Worm (Caenorhabditis elegans) whole organism, L1 larva: ENCODE results near the gene C34F11.2.

Experiments used
- C04F5.9 ChIP-seq: sonication (generic microtip); optimal IDR thresholded peaks from 2 replicates; lab custom pipeline; 2016; ENCODE audit warnings: missing genetic modification characterization, missing compliant biosample characterization
- F16B12.6 ChIP-seq: fragments of 150-350 bp; optimal IDR thresholded peaks from 2 replicates; lab custom pipeline; 2014; ENCODE audit warnings: missing biosample characterization, missing genetic modification characterization
- Y116A8C.19 ChIP-seq: sonication (generic microtip); optimal IDR thresholded peaks from 2 replicates; lab custom pipeline; 2016; ENCODE audit warnings: missing compliant biosample characterization, missing genetic modification characterization, borderline replicate concordance
- aha-1 ChIP-seq: fragments of 150-350 bp; optimal IDR thresholded peaks from 2 replicates; lab custom pipeline; 2014; ENCODE audit warnings: missing biosample characterization, missing genetic modification characterization
- alr-1 ChIP-seq: fragments of 200-800 bp; sonication (Bioruptor generic); optimal IDR thresholded peaks from 2 replicates; lab custom pipeline; 2018; ENCODE audit warnings: borderline replicate concordance, mild to moderate bottlenecking, missing genetic modification characterization, missing compliant biosample characterization
- blmp-1 ChIP-seq: fragments of 150-350 bp; optimal IDR thresholded peaks from 2 replicates; lab custom pipeline; 2014; ENCODE audit warnings: missing biosample characterization, missing genetic modification characterization
- ceh-88 ChIP-seq: fragments of 200-800 bp; sonication (Bioruptor generic); IDR thresholded peaks from 2 replicates; pipeline ENCODE4 v1.3.6; 2022; ENCODE audit warnings: missing genetic modification characterization, missing compliant biosample characterization
- ces-1 ChIP-seq: fragments of 150-350 bp; optimal IDR thresholded peaks from 2 replicates; lab custom pipeline; 2014; ENCODE audit warnings: missing biosample characterization, missing genetic modification reagents, missing genetic modification characterization
- efl-1 ChIP-seq, 4 experiments: fragments of 150-350 bp; optimal IDR thresholded peaks in 3 of 4; peaks in 1 of 4; 1 replicate in 1 of 4; 2 replicates in 3 of 4; lab custom pipeline; 2014; ENCODE audit warnings: missing biosample characterization in 2 of 4, missing genetic modification characterization in 2 of 4, missing genetic modification reagents in 2 of 4
- efl-3 ChIP-seq: fragments of 200-800 bp; sonication (Bioruptor generic); optimal IDR thresholded peaks from 2 replicates; lab custom pipeline; 2018; ENCODE audit warnings: mild to moderate bottlenecking, missing genetic modification characterization, missing compliant biosample characterization
- egl-13 ChIP-seq: sonication (generic microtip); optimal IDR thresholded peaks from 2 replicates; lab custom pipeline; 2016; ENCODE audit warnings: missing genotype, missing genetic modification reagents, missing genetic modification characterization, missing compliant biosample characterization
- egl-27 ChIP-seq, 2 experiments: fragments of 150-350 bp in 1 of 2; sonication (generic microtip); optimal IDR thresholded peaks; 3 replicates each; lab custom pipeline; 2017 to 2018; ENCODE audit warnings: missing biosample characterization in 2 of 2, missing genetic modification characterization in 2 of 2, missing genetic modification reagents in 2 of 2
- elt-2 ChIP-seq: sonication (generic microtip); optimal IDR thresholded peaks from 2 replicates; lab custom pipeline; 2016; ENCODE audit warnings: missing genetic modification characterization, mild to moderate bottlenecking, inconsistent platforms, missing compliant biosample characterization, missing genetic modification reagents
- elt-3 ChIP-seq, 6 experiments: fragments of 150-350 bp in 1 of 6; sonication (generic microtip); optimal IDR thresholded peaks; 2 replicates each; lab custom pipeline; 2017 to 2018; ENCODE audit warnings: missing biosample characterization in 6 of 6, missing genetic modification characterization in 6 of 6, inconsistent platforms in 1 of 6
- ets-5 ChIP-seq: fragments of 200-800 bp; sonication (Bioruptor generic); IDR thresholded peaks from 2 replicates; pipeline ENCODE4 v1.3.6; 2022; ENCODE audit warnings: missing genetic modification characterization, missing compliant biosample characterization
- fkh-4 ChIP-seq: sonication (generic microtip); optimal IDR thresholded peaks from 2 replicates; lab custom pipeline; 2016; ENCODE audit warnings: missing compliant biosample characterization, missing genetic modification characterization, borderline replicate concordance
- fos-1 ChIP-seq: fragments of 150-350 bp; optimal IDR thresholded peaks from 2 replicates; lab custom pipeline; 2014; ENCODE audit warnings: missing biosample characterization, missing genetic modification characterization
- grh-1 ChIP-seq: fragments of 200-800 bp; sonication (Bioruptor generic); IDR thresholded peaks from 2 replicates; pipeline ENCODE4 v1.3.6; 2022; ENCODE audit warnings: missing genetic modification reagents, missing genetic modification characterization, missing compliant biosample characterization
- hlh-17 ChIP-seq: fragments of 200-800 bp; sonication (Bioruptor generic); optimal IDR thresholded peaks from 2 replicates; lab custom pipeline; 2018; ENCODE audit warnings: missing genetic modification characterization, mild to moderate bottlenecking, missing compliant biosample characterization, moderate library complexity, borderline replicate concordance
- hpl-2 ChIP-seq: fragments of 150-350 bp; optimal IDR thresholded peaks from 2 replicates; lab custom pipeline; 2014; ENCODE audit warnings: missing biosample characterization, missing genetic modification reagents, missing genetic modification characterization
- isw-1 ChIP-seq: fragments of 200-800 bp; sonication (Bioruptor generic); IDR thresholded peaks from 2 replicates; pipeline ENCODE4 v1.3.6; 2022; ENCODE audit warnings: missing genetic modification characterization, missing compliant biosample characterization
- lin-13 ChIP-seq: fragments of 150-350 bp; optimal IDR thresholded peaks from 2 replicates; lab custom pipeline; 2014; ENCODE audit warnings: missing biosample characterization, missing genetic modification reagents, missing genetic modification characterization
- lin-14 ChIP-seq: fragments of 200-800 bp; sonication (Bioruptor generic); optimal IDR thresholded peaks from 2 replicates; lab custom pipeline; 2018; ENCODE audit warnings: mild to moderate bottlenecking, missing genetic modification characterization, moderate library complexity, missing compliant biosample characterization
- lin-15B ChIP-seq: fragments of 150-350 bp; sonication (generic microtip); optimal IDR thresholded peaks from 3 replicates; lab custom pipeline; 2014; ENCODE audit warnings: missing biosample characterization, missing genetic modification characterization
- lin-35 ChIP-seq, 2 experiments: fragments of 150-350 bp; optimal IDR thresholded peaks; 2 replicates each; lab custom pipeline; 2014; ENCODE audit warnings: missing biosample characterization in 2 of 2, missing genetic modification characterization in 2 of 2, missing genetic modification reagents in 2 of 2
- lin-39 ChIP-seq: fragments of 150-350 bp; optimal IDR thresholded peaks from 2 replicates; lab custom pipeline; 2014; ENCODE audit warnings: missing biosample characterization, missing genetic modification reagents, missing genetic modification characterization
- lir-3 ChIP-seq: sonication (generic microtip); optimal IDR thresholded peaks from 2 replicates; lab custom pipeline; 2016; ENCODE audit warnings: mild to moderate bottlenecking, missing genetic modification characterization, moderate library complexity, missing compliant biosample characterization; ENCODE audit not compliant: poor library complexity
- lsy-2 ChIP-seq, 2 experiments: fragments of 150-350 bp; optimal IDR thresholded peaks; 2 replicates each; lab custom pipeline; 2014; ENCODE audit warnings: missing biosample characterization in 2 of 2, missing genetic modification characterization in 2 of 2
- mep-1 ChIP-seq: fragments of 150-350 bp; optimal IDR thresholded peaks from 2 replicates; lab custom pipeline; 2014; ENCODE audit warnings: missing biosample characterization, missing genetic modification characterization
- nhr-11 ChIP-seq: fragments of 150-350 bp; optimal IDR thresholded peaks from 2 replicates; lab custom pipeline; 2014; ENCODE audit warnings: missing biosample characterization, missing genetic modification characterization
- nhr-19 ChIP-seq: fragments of 200-800 bp; sonication (Bioruptor generic); conservative IDR thresholded peaks from 2 replicates; pipeline ENCODE4 v1.3.6; 2022; ENCODE audit warnings: missing genetic modification characterization, missing compliant biosample characterization
- nhr-20 ChIP-seq: sonication (generic microtip); optimal IDR thresholded peaks from 2 replicates; lab custom pipeline; 2016; ENCODE audit warnings: mild to moderate bottlenecking, missing genetic modification characterization, missing compliant biosample characterization
- nhr-47 ChIP-seq: sonication (generic microtip); optimal IDR thresholded peaks from 2 replicates; lab custom pipeline; 2016; ENCODE audit warnings: mild to moderate bottlenecking, missing genetic modification characterization, moderate library complexity, missing compliant biosample characterization
- nhr-71 ChIP-seq: sonication (generic microtip); optimal IDR thresholded peaks from 2 replicates; lab custom pipeline; 2016; ENCODE audit warnings: mild to moderate bottlenecking, missing genetic modification characterization, moderate library complexity, missing compliant biosample characterization
- nhr-76 ChIP-seq: sonication (generic microtip); optimal IDR thresholded peaks from 2 replicates; lab custom pipeline; 2017; ENCODE audit warnings: missing biosample characterization, missing genetic modification characterization
- nhr-77 ChIP-seq: fragments of 150-350 bp; optimal IDR thresholded peaks from 2 replicates; lab custom pipeline; 2014; ENCODE audit warnings: missing biosample characterization, missing genetic modification characterization
- nhr-85 ChIP-seq: sonication (generic microtip); peaks from one replicate; lab custom pipeline; 2016; ENCODE audit warnings: missing genetic modification characterization, inconsistent platforms, missing compliant biosample characterization
- nhr-90 ChIP-seq: sonication (generic microtip); optimal IDR thresholded peaks from 2 replicates; lab custom pipeline; 2016; ENCODE audit warnings: mild to moderate bottlenecking, missing genetic modification characterization, missing compliant biosample characterization; ENCODE audit not compliant: poor library complexity
- pax-3 ChIP-seq: fragments of 200-800 bp; sonication (Bioruptor generic); optimal IDR thresholded peaks from 2 replicates; lab custom pipeline; 2018; ENCODE audit warnings: mild to moderate bottlenecking, missing genetic modification characterization, moderate library complexity, missing compliant biosample characterization
- rnt-1 ChIP-seq: sonication (generic microtip); optimal IDR thresholded peaks from 2 replicates; lab custom pipeline; 2016; ENCODE audit warnings: mild to moderate bottlenecking, missing genetic modification characterization, moderate library complexity, missing compliant biosample characterization
- skn-1 ChIP-seq: fragments of 150-350 bp; optimal IDR thresholded peaks from 2 replicates; lab custom pipeline; 2014; ENCODE audit warnings: missing biosample characterization, missing genetic modification characterization
- snpc-4 ChIP-seq: fragments of 150-350 bp; optimal IDR thresholded peaks from 2 replicates; lab custom pipeline; 2014; ENCODE audit warnings: missing biosample characterization, missing genetic modification characterization
- snu-23 ChIP-seq: sonication (generic microtip); optimal IDR thresholded peaks from 2 replicates; lab custom pipeline; 2016; ENCODE audit warnings: missing genetic modification characterization, missing compliant biosample characterization
- sptf-1 ChIP-seq: fragments of 150-350 bp; optimal IDR thresholded peaks from 2 replicates; lab custom pipeline; 2014; ENCODE audit warnings: missing biosample characterization, missing genetic modification characterization
- sup-37 ChIP-seq: fragments of 200-800 bp; sonication (Bioruptor generic); optimal IDR thresholded peaks from 2 replicates; lab custom pipeline; 2018; ENCODE audit warnings: mild to moderate bottlenecking, missing genetic modification characterization, missing compliant biosample characterization
- swsn-7 ChIP-seq: sonication (generic microtip); optimal IDR thresholded peaks from 2 replicates; lab custom pipeline; 2016; ENCODE audit warnings: missing genetic modification characterization, missing compliant biosample characterization
- tbx-2 ChIP-seq: sonication (generic microtip); optimal IDR thresholded peaks from 2 replicates; lab custom pipeline; 2016; ENCODE audit warnings: missing genetic modification characterization, missing compliant biosample characterization
- tlp-1 ChIP-seq: fragments of 150-350 bp; optimal IDR thresholded peaks from 2 replicates; lab custom pipeline; 2014; ENCODE audit warnings: missing biosample characterization, missing genetic modification characterization
- vab-15 ChIP-seq: sonication (generic microtip); optimal IDR thresholded peaks from 2 replicates; lab custom pipeline; 2017; ENCODE audit warnings: missing genotype, mild to moderate bottlenecking, missing genetic modification characterization, missing compliant biosample characterization
- xbp-1 ChIP-seq: sonication (generic microtip); optimal IDR thresholded peaks from 2 replicates; lab custom pipeline; 2016; ENCODE audit warnings: missing genetic modification characterization, missing compliant biosample characterization
- zag-1 ChIP-seq: fragments of 150-350 bp; optimal IDR thresholded peaks from 2 replicates; lab custom pipeline; 2014; ENCODE audit warnings: missing biosample characterization, missing genetic modification characterization
- ztf-11 ChIP-seq, 2 experiments: sonication (generic microtip); optimal IDR thresholded peaks; 2 replicates each; lab custom pipeline; 2016 to 2017; ENCODE audit warnings: missing genetic modification characterization in 2 of 2, missing biosample characterization in 1 of 2, missing compliant biosample characterization in 1 of 2

The C34F11.2 gene

DNA sequence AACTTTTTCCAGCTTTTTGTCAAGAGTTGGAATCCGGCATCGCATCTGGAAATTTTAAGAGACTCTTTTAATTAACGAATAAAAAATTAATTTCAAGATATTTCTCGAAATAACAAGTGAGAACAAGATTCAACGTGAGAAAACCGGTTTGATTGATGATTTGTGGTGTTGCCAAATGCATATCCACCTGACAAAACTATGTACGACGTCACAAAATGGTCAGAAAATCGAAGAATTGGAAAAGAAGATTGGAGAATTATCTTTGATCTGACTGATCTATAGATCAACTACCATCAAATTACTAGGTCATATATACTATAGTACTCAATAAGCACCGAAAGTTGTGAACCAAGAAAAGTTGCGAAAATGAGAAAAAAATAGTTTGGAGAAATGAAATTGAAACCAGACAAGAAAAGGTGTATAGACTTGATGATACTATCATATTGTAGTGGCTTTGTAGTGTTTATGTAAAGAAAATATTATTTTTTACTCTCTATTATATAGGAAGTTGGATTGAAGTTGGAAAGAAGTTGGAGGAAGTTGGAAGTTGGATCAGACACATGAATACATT, 34.8 kb downstream of the C34F11.2 start, which contains the start of gene ptr-6:
Gene ptr-6, minus strand, starts transcription at position 47 of the 571 bp plus-strand sequence.
- no peak for TF ChIP-seq nhr-76 (tag; lab: Kevin White, UChicago)
- no peak for TF ChIP-seq nhr-77 (tag; lab: Kevin White, UChicago)
- no peak for TF ChIP-seq swsn-7 (tag; lab: Kevin White, UChicago)
- peak; percentile 19; the same call in 1 of the 2 replicates for TF ChIP-seq nhr-19 (GFP tag; lab: Robert Waterston, UW)
- peak; percentile 31 for TF ChIP-seq snu-23
- no peak for TF ChIP-seq C04F5.9 (tag; lab: Kevin White, UChicago)
- TF ChIP-seq ztf-11 (tag; optimal IDR thresholded peaks at IDR 0.05; lab: Kevin White, UChicago) = no peak
- TF ChIP-seq lsy-2 (tag; optimal IDR thresholded peaks at IDR 0.05; lab: Kevin White, UChicago) = peak in 1 of 2 experiments; percentile 42
- no peak for TF ChIP-seq vab-15 (tag; lab: Kevin White, UChicago)
- TF ChIP-seq F16B12.6 (tag; lab: Kevin White, UChicago) = no peak
- TF ChIP-seq elt-2 (tag; lab: Kevin White, UChicago) = no peak
- TF ChIP-seq nhr-71 = peak; percentile 46
- peak; percentile 96 for TF ChIP-seq nhr-85 (tag; lab: Kevin White, UChicago)
- TF ChIP-seq mep-1 (tag; lab: Kevin White, UChicago) = no peak
- no peak for TF ChIP-seq fkh-4
- no peak for TF ChIP-seq lin-13 (GFP tag; lab: Kevin White, UChicago)
- TF ChIP-seq hpl-2 (GFP tag; lab: Kevin White, UChicago) = no peak
- TF ChIP-seq Y116A8C.19 (tag; lab: Kevin White, UChicago) = no peak
- peak; percentile 36 for TF ChIP-seq nhr-90 (tag; lab: Kevin White, UChicago)
- TF ChIP-seq nhr-11 (tag; lab: Kevin White, UChicago) = no peak
- no peak for TF ChIP-seq efl-1 (optimal IDR thresholded peaks at IDR 0.05; lab: Kevin White, UChicago)
- TF ChIP-seq efl-1 (GFP tag; optimal IDR thresholded peaks at IDR 0.05 in 1 of 2; lab: Kevin White, UChicago) = no peak
- peak; percentile 84 for TF ChIP-seq grh-1
- TF ChIP-seq fos-1 = no peak
- no peak for TF ChIP-seq egl-27 (tag; optimal IDR thresholded peaks at IDR 0.05; lab: Kevin White, UChicago)
- TF ChIP-seq tbx-2 (tag; lab: Kevin White, UChicago) = peak; percentile 1
- no peak for TF ChIP-seq hlh-17 (GFP tag; lab: Kevin White, UChicago)
- no peak for TF ChIP-seq tlp-1 (tag; lab: Kevin White, UChicago)
- TF ChIP-seq blmp-1 (tag; lab: Kevin White, UChicago) = peak; percentile 69
- no peak for TF ChIP-seq nhr-47 (tag; lab: Kevin White, UChicago)
- no peak for TF ChIP-seq zag-1 (tag; lab: Kevin White, UChicago)
- TF ChIP-seq ets-5 (GFP tag; lab: Robert Waterston, UW) = no peak
- peak in 1 of 2 experiments; percentile 43 for TF ChIP-seq lin-35 (GFP tag; optimal IDR thresholded peaks at IDR 0.05; lab: Kevin White, UChicago)
- TF ChIP-seq skn-1 = no peak
- no peak for TF ChIP-seq efl-3 (GFP tag; lab: Kevin White, UChicago)
- TF ChIP-seq sptf-1 (tag; lab: Kevin White, UChicago) = no peak
- TF ChIP-seq elt-3 (tag; optimal IDR thresholded peaks at IDR 0.05; lab: Kevin White, UChicago) = peak in 1 of 6 experiments; percentile 60
- no peak for TF ChIP-seq lir-3 (tag; lab: Kevin White, UChicago)
- no peak for TF ChIP-seq isw-1 (GFP tag; lab: Robert Waterston, UW)
- no peak for TF ChIP-seq lin-39 (tag; lab: Kevin White, UChicago)
- TF ChIP-seq ces-1 = no peak
- peak; percentile 63 for TF ChIP-seq lin-14 (GFP tag; lab: Kevin White, UChicago)
- no peak for TF ChIP-seq alr-1
- TF ChIP-seq lin-15B (tag; lab: Kevin White, UChicago) = no peak
- no peak for TF ChIP-seq snpc-4 (tag; lab: Kevin White, UChicago)
- TF ChIP-seq sup-37 (GFP tag; lab: Kevin White, UChicago) = no peak
- peak; percentile 61 for TF ChIP-seq nhr-20 (tag; lab: Kevin White, UChicago)
- TF ChIP-seq egl-13 (tag; lab: Kevin White, UChicago) = no peak
- TF ChIP-seq pax-3 (tag; lab: Kevin White, UChicago) = no peak
- no peak for TF ChIP-seq aha-1 (tag; lab: Kevin White, UChicago)
- no peak for TF ChIP-seq xbp-1 (tag; lab: Kevin White, UChicago)
- no peak for TF ChIP-seq ceh-88 (GFP tag; lab: Robert Waterston, UW)
- no peak for TF ChIP-seq rnt-1 (tag; lab: Kevin White, UChicago)
